Worm (Caenorhabditis elegans) whole organism, L1 larva: ENCODE results near the gene K02E11.4.
"Not testable (repeated sequence)": the region's sequence is repeated elsewhere in the genome, so short reads cannot be mapped to it uniquely, and the experiment has no call there.

Experiments
- C16A3.4 ChIP-seq: fragments of 150-350 bp; optimal IDR thresholded peaks from 2 replicates; lab custom pipeline; 2014; ENCODE audit warnings: missing biosample characterization, missing genetic modification characterization
- C34B4.2 ChIP-seq: sonication (generic microtip); optimal IDR thresholded peaks from 2 replicates; lab custom pipeline; 2017; ENCODE audit warnings: mild to moderate bottlenecking, missing genetic modification characterization, missing compliant biosample characterization
- F16B12.6 ChIP-seq: fragments of 150-350 bp; optimal IDR thresholded peaks from 2 replicates; lab custom pipeline; 2014; ENCODE audit warnings: missing biosample characterization, missing genetic modification characterization
- Y116A8C.19 ChIP-seq: sonication (generic microtip); optimal IDR thresholded peaks from 2 replicates; lab custom pipeline; 2016; ENCODE audit warnings: missing compliant biosample characterization, missing genetic modification characterization, borderline replicate concordance
- ceh-63 ChIP-seq: fragments of 200-800 bp; sonication (Bioruptor generic); optimal IDR thresholded peaks from 2 replicates; lab custom pipeline; 2018; ENCODE audit warnings: mild to moderate bottlenecking, missing genetic modification characterization, missing compliant biosample characterization
- ceh-8 ChIP-seq: fragments of 200-800 bp; sonication (Bioruptor generic); optimal IDR thresholded peaks from 2 replicates; lab custom pipeline; 2018; ENCODE audit warnings: mild to moderate bottlenecking, missing genetic modification characterization, moderate library complexity, missing compliant biosample characterization
- ceh-88 ChIP-seq: fragments of 200-800 bp; sonication (Bioruptor generic); IDR thresholded peaks from 2 replicates; pipeline ENCODE4 v1.3.6; 2022; ENCODE audit warnings: missing genetic modification characterization, missing compliant biosample characterization
- dsc-1 ChIP-seq: sonication (generic microtip); optimal IDR thresholded peaks from 2 replicates; lab custom pipeline; 2016; ENCODE audit warnings: mild to moderate bottlenecking, missing genetic modification characterization, missing compliant biosample characterization
- efl-1 ChIP-seq, 4 experiments: fragments of 150-350 bp; optimal IDR thresholded peaks in 3 of 4; peaks in 1 of 4; 1 replicate in 1 of 4; 2 replicates in 3 of 4; lab custom pipeline; 2014; ENCODE audit warnings: missing biosample characterization in 2 of 4, missing genetic modification characterization in 2 of 4, missing genetic modification reagents in 2 of 4
- egl-13 ChIP-seq: sonication (generic microtip); optimal IDR thresholded peaks from 2 replicates; lab custom pipeline; 2016; ENCODE audit warnings: missing genotype, missing genetic modification reagents, missing genetic modification characterization, missing compliant biosample characterization
- elt-3 ChIP-seq, 6 experiments: fragments of 150-350 bp in 1 of 6; sonication (generic microtip); optimal IDR thresholded peaks; 2 replicates each; lab custom pipeline; 2017 to 2018; ENCODE audit warnings: missing biosample characterization in 6 of 6, missing genetic modification characterization in 6 of 6, inconsistent platforms in 1 of 6
- fkh-10 ChIP-seq: sonication (generic microtip); optimal IDR thresholded peaks from 2 replicates; lab custom pipeline; 2017; ENCODE audit warnings: missing biosample characterization, missing genetic modification reagents, missing genetic modification characterization
- fkh-8 ChIP-seq: sonication (generic microtip); optimal IDR thresholded peaks from 2 replicates; lab custom pipeline; 2016; ENCODE audit warnings: mild to moderate bottlenecking, missing genetic modification characterization, missing compliant biosample characterization
- fos-1 ChIP-seq: fragments of 150-350 bp; optimal IDR thresholded peaks from 2 replicates; lab custom pipeline; 2014; ENCODE audit warnings: missing biosample characterization, missing genetic modification characterization
- hlh-4 ChIP-seq: sonication (generic microtip); optimal IDR thresholded peaks from 2 replicates; lab custom pipeline; 2016; ENCODE audit warnings: mild to moderate bottlenecking, missing genetic modification characterization, missing compliant biosample characterization
- hpl-2 ChIP-seq: fragments of 150-350 bp; optimal IDR thresholded peaks from 2 replicates; lab custom pipeline; 2014; ENCODE audit warnings: missing biosample characterization, missing genetic modification reagents, missing genetic modification characterization
- irx-1 ChIP-seq: sonication (generic microtip); optimal IDR thresholded peaks from 2 replicates; lab custom pipeline; 2016; ENCODE audit warnings: missing genetic modification characterization, missing compliant biosample characterization
- isw-1 ChIP-seq: fragments of 200-800 bp; sonication (Bioruptor generic); IDR thresholded peaks from 2 replicates; pipeline ENCODE4 v1.3.6; 2022; ENCODE audit warnings: missing genetic modification characterization, missing compliant biosample characterization
- jun-1 ChIP-seq: fragments of 150-350 bp; optimal IDR thresholded peaks from 2 replicates; lab custom pipeline; 2014; ENCODE audit warnings: missing biosample characterization, missing genetic modification reagents, missing genetic modification characterization
- lin-14 ChIP-seq: fragments of 200-800 bp; sonication (Bioruptor generic); optimal IDR thresholded peaks from 2 replicates; lab custom pipeline; 2018; ENCODE audit warnings: mild to moderate bottlenecking, missing genetic modification characterization, moderate library complexity, missing compliant biosample characterization
- lin-15B ChIP-seq: fragments of 150-350 bp; sonication (generic microtip); optimal IDR thresholded peaks from 3 replicates; lab custom pipeline; 2014; ENCODE audit warnings: missing biosample characterization, missing genetic modification characterization
- lin-39 ChIP-seq: fragments of 150-350 bp; optimal IDR thresholded peaks from 2 replicates; lab custom pipeline; 2014; ENCODE audit warnings: missing biosample characterization, missing genetic modification reagents, missing genetic modification characterization
- mep-1 ChIP-seq: fragments of 150-350 bp; optimal IDR thresholded peaks from 2 replicates; lab custom pipeline; 2014; ENCODE audit warnings: missing biosample characterization, missing genetic modification characterization
- nhr-12 ChIP-seq: sonication (generic microtip); optimal IDR thresholded peaks from 2 replicates; lab custom pipeline; 2017; ENCODE audit warnings: missing biosample characterization, missing genetic modification characterization
- nhr-76 ChIP-seq: sonication (generic microtip); optimal IDR thresholded peaks from 2 replicates; lab custom pipeline; 2017; ENCODE audit warnings: missing biosample characterization, missing genetic modification characterization
- nhr-84 ChIP-seq: sonication (generic microtip); optimal IDR thresholded peaks from 2 replicates; lab custom pipeline; 2017; ENCODE audit warnings: missing biosample characterization, missing genetic modification characterization
- nhr-90 ChIP-seq: sonication (generic microtip); optimal IDR thresholded peaks from 2 replicates; lab custom pipeline; 2016; ENCODE audit warnings: mild to moderate bottlenecking, missing genetic modification characterization, missing compliant biosample characterization; ENCODE audit not compliant: poor library complexity
- pag-3 ChIP-seq: sonication (generic microtip); optimal IDR thresholded peaks from 2 replicates; lab custom pipeline; 2017; ENCODE audit warnings: missing genetic modification characterization, mild to moderate bottlenecking, missing compliant biosample characterization, antibody characterized with exemption, borderline replicate concordance; ENCODE audit not compliant: insufficient read depth
- skn-1 ChIP-seq: fragments of 150-350 bp; optimal IDR thresholded peaks from 2 replicates; lab custom pipeline; 2014; ENCODE audit warnings: missing biosample characterization, missing genetic modification characterization
- snpc-4 ChIP-seq: fragments of 150-350 bp; optimal IDR thresholded peaks from 2 replicates; lab custom pipeline; 2014; ENCODE audit warnings: missing biosample characterization, missing genetic modification characterization
- snu-23 ChIP-seq: sonication (generic microtip); optimal IDR thresholded peaks from 2 replicates; lab custom pipeline; 2016; ENCODE audit warnings: missing genetic modification characterization, missing compliant biosample characterization
- sup-37 ChIP-seq: fragments of 200-800 bp; sonication (Bioruptor generic); optimal IDR thresholded peaks from 2 replicates; lab custom pipeline; 2018; ENCODE audit warnings: mild to moderate bottlenecking, missing genetic modification characterization, missing compliant biosample characterization
- unc-86 ChIP-seq: sonication (generic microtip); optimal IDR thresholded peaks from 2 replicates; lab custom pipeline; 2016; ENCODE audit warnings: missing genetic modification characterization, missing compliant biosample characterization
- vab-15 ChIP-seq: sonication (generic microtip); optimal IDR thresholded peaks from 2 replicates; lab custom pipeline; 2017; ENCODE audit warnings: missing genotype, mild to moderate bottlenecking, missing genetic modification characterization, missing compliant biosample characterization
- xbp-1 ChIP-seq: sonication (generic microtip); optimal IDR thresholded peaks from 2 replicates; lab custom pipeline; 2016; ENCODE audit warnings: missing genetic modification characterization, missing compliant biosample characterization
- ztf-11 ChIP-seq, 2 experiments: sonication (generic microtip); optimal IDR thresholded peaks; 2 replicates each; lab custom pipeline; 2016 to 2017; ENCODE audit warnings: missing genetic modification characterization in 2 of 2, missing biosample characterization in 1 of 2, missing compliant biosample characterization in 1 of 2

The K02E11.4 gene

DNA sequence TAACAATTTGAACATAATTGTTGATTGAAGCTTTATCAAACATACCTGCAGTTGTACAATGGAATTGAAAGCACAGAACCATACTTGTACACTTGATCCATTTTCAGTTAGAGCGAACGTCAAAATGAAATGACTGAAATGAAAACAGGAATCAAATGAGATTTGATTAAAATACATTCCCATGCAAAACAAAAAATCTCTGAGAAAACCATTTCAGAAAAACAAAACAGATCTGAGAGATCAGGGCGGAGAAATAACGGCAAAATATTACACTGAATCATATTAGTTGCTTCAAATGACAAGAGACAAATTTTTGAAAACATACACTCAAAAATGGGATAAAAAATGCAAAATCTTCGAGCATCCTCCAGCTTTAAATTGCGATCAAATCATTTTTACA, 31.9 kb upstream of the K02E11.4 start, which contains the start of gene srt-33:
Gene srt-33 (minus strand): TSS at position 101 of the 400 bp plus-strand sequence.
- TF ChIP-seq jun-1 (tag; lab: Kevin White, UChicago) (no peak), dsc-1 (tag; lab: Kevin White, UChicago) (no peak), ceh-63 (GFP tag; lab: Kevin White, UChicago) (no peak), irx-1 (tag; lab: Kevin White, UChicago) (no peak), lin-14 (GFP tag; lab: Kevin White, UChicago) (no peak), fkh-8 (tag; lab: Kevin White, UChicago) (no peak), pag-3 (tag; lab: Kevin White, UChicago) (no peak), nhr-90 (tag; lab: Kevin White, UChicago) (no peak), sup-37 (GFP tag; lab: Kevin White, UChicago) (no peak)
- TF ChIP-seq, all 84 proteins: peak for 0

DNA sequence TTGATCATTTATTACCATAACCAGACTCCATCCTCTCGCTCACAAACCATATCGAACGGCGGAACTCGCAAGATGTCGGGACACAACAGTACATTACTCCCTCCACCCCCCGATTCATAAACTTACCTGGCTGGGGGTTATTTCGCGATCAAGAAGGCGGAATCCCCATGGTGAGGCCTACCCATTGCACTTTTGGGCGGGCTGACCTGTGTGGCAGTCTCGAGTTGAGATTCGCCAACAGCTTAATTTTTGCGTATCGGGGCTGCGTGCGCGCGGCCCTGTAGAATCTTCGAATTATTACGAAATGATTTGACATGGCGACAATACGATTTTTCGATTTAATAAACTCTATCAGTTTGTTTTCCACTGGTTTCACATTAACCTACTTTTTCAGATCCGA, 29.5 kb upstream of the K02E11.4 start:
- TF ChIP-seq snpc-4: peak; percentile 40
- TF ChIP-seq, all 84 proteins: peak for 1; not testable (repeated sequence) for 83

DNA sequence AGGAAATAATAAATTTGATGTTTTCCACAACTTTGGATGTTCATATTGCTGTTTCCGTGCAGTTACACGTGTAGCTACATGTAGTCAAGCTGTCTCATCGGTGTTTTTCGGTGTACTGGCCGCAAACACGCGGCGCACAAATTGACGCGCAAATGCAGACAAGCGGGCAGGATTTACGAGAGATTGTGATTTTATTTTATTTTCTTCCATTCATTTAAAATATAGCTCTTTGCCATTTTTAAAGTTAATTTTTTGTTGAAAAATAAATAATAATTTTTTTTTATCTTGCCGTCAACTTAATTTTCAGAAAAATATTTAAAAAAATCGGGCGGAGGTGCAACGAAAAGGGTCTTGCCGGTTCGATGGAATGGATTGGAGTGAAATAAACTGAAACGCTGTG, 26.3 kb upstream of the K02E11.4 start, which contains the start of gene F40G12.7:
Gene F40G12.7 (plus strand): TSS at position 301 of the 400 bp plus-strand sequence.
- not testable (repeated sequence) for TF ChIP-seq xbp-1; mep-1; nhr-84 (tag; lab: Kevin White, UChicago)

DNA sequence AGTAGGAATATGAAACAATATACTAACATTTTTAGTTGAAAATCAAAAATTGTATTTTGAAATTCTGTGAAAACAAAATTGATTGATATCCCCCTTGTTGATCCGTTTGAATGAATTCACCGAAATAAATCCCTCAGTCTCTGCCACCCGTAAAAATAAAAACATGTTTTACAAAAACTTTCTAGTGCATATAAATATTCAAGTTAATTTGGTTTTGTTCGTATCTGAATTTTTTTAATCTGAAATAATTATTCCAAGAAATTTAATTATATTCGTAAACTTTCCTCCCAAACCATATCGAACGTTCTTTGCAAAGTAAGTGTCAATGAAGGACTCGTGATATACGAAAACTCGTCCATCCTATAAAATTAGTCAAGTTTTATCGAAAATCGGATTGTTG, 25.1 kb upstream of the K02E11.4 start, which contains the start of gene F40G12.6:
Gene F40G12.6 (minus strand): TSS at position 101 of the 400 bp plus-strand sequence.
- TF ChIP-seq lin-15B: no peak
- TF ChIP-seq ceh-88 (GFP tag; lab: Robert Waterston, UW): no peak
- no peak for TF ChIP-seq dsc-1 (tag; lab: Kevin White, UChicago)
- no peak for TF ChIP-seq F16B12.6
- no peak for TF ChIP-seq efl-1 (optimal IDR thresholded peaks at IDR 0.05; lab: Kevin White, UChicago)
- no peak for TF ChIP-seq efl-1 (GFP tag; optimal IDR thresholded peaks at IDR 0.05 in 1 of 2; lab: Kevin White, UChicago)
- no peak for TF ChIP-seq skn-1 (tag; lab: Kevin White, UChicago)
- no peak for TF ChIP-seq Y116A8C.19
- TF ChIP-seq nhr-12 (tag; lab: Kevin White, UChicago): no peak
- TF ChIP-seq hpl-2 (GFP tag; lab: Kevin White, UChicago): no peak
- no peak for TF ChIP-seq vab-15 (tag; lab: Kevin White, UChicago)
- TF ChIP-seq isw-1 (GFP tag; lab: Robert Waterston, UW): no peak
- no peak for TF ChIP-seq lin-39 (tag; lab: Kevin White, UChicago)
- no peak for TF ChIP-seq nhr-90 (tag; lab: Kevin White, UChicago)
- no peak for TF ChIP-seq fkh-10 (GFP tag; lab: Kevin White, UChicago)
- TF ChIP-seq hlh-4 (tag; lab: Kevin White, UChicago): no peak
- no peak for TF ChIP-seq jun-1 (tag; lab: Kevin White, UChicago)

DNA sequence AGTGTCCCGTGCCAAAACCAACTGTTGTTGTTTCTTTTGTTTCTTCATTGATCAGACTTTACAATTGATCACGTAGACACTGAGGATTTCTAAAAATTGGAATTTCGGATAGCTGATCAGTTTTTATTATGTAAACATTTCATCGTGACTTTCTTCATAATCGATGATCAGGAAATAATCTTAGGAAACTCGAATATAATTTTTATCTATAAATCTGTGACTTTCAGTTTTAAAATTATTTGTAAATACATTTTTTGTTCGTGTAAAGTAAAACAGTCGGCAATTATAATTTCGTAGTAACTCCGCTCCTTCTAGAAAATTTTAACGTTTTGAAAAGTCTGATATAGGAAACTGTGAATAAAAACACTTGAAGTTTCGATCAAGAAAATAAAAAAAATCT, 22.8 kb upstream of the K02E11.4 start, which contains the start of gene F40G12.5:
Gene F40G12.5 (minus strand): TSS at position 101 of the 400 bp plus-strand sequence.
- no peak for TF ChIP-seq nhr-76 (tag; lab: Kevin White, UChicago)
- TF ChIP-seq vab-15 (tag; lab: Kevin White, UChicago): no peak
- TF ChIP-seq fkh-8 (tag; lab: Kevin White, UChicago): no peak
- no peak for TF ChIP-seq unc-86 (tag; lab: Kevin White, UChicago)
- no peak for TF ChIP-seq egl-13 (tag; lab: Kevin White, UChicago)
- no peak for TF ChIP-seq C34B4.2 (tag; lab: Kevin White, UChicago)
- no peak for TF ChIP-seq C16A3.4 (tag; lab: Kevin White, UChicago)
- no peak for TF ChIP-seq ceh-8 (GFP tag; lab: Kevin White, UChicago)
- TF ChIP-seq lin-39 (tag; lab: Kevin White, UChicago): no peak
- TF ChIP-seq snu-23 (GFP tag; lab: Kevin White, UChicago): no peak
- TF ChIP-seq elt-3 (tag; optimal IDR thresholded peaks at IDR 0.05; lab: Kevin White, UChicago): no peak
- TF ChIP-seq fos-1 (tag; lab: Kevin White, UChicago): no peak
- no peak for TF ChIP-seq ztf-11 (tag; optimal IDR thresholded peaks at IDR 0.05; lab: Kevin White, UChicago)
